Fruit fly (Drosophila melanogaster) whole organism, wandering third instar larva: ENCODE results near the gene EMC3.

Experiments
- Abd-B ChIP-seq: fragments of >200 bp; optimal IDR thresholded peaks from 2 replicates; lab custom pipeline; 2017; ENCODE audit warnings: missing biosample characterization, missing genetic modification characterization
- CG9705 ChIP-seq: fragments of 200-800 bp; sonication (Bioruptor generic); optimal IDR thresholded peaks from 2 replicates; lab custom pipeline; 2018; ENCODE audit warnings: missing biosample characterization, mild to moderate bottlenecking, missing genetic modification characterization
- Dfd ChIP-seq: fragments of >200 bp; optimal IDR thresholded peaks from 2 replicates; lab custom pipeline; 2017; ENCODE audit warnings: missing biosample characterization, missing genetic modification characterization
- Dif ChIP-seq: fragments of 200-275, 200-300 bp; sonication (Bioruptor generic); optimal IDR thresholded peaks from 2 replicates; lab custom pipeline; 2018; ENCODE audit warnings: missing biosample characterization, missing genetic modification characterization; ENCODE audit not compliant: partially characterized antibody
- GATAd ChIP-seq: sonication (Bioruptor generic); optimal IDR thresholded peaks from 2 replicates; lab custom pipeline; 2016; ENCODE audit warnings: missing biosample characterization, missing genetic modification characterization
- HLH106 ChIP-seq: fragments of 200-800 bp; optimal IDR thresholded peaks from 3 replicates; lab custom pipeline; 2019; ENCODE audit warnings: missing biosample characterization, mild to moderate bottlenecking, missing genetic modification characterization, moderate library complexity
- Hr83 ChIP-seq: fragments of 200-300 bp; sonication (Bioruptor generic); optimal IDR thresholded peaks from 2 replicates; lab custom pipeline; 2016; ENCODE audit warnings: missing biosample characterization, mild to moderate bottlenecking, missing genetic modification characterization, moderate library complexity; ENCODE audit not compliant: poor library complexity, severe bottlenecking
- Mio ChIP-seq: sonication (Bioruptor generic); optimal IDR thresholded peaks from 2 replicates; lab custom pipeline; 2016; ENCODE audit warnings: missing biosample characterization, missing genetic modification characterization
- N ChIP-seq: fragments of >200 bp; optimal IDR thresholded peaks from 2 replicates; lab custom pipeline; 2018; ENCODE audit warnings: missing biosample characterization, missing external identifiers, missing genetic modification characterization
- Rel ChIP-seq, 2 experiments: fragments of 200-800 bp; sonication (Bioruptor generic) in 1 of 2; optimal IDR thresholded peaks; 2 replicates in 1 of 2; 3 replicates in 1 of 2; lab custom pipeline; 2016 to 2019; ENCODE audit warnings: mild to moderate bottlenecking in 2 of 2, missing biosample characterization in 2 of 2, missing genetic modification characterization in 2 of 2, moderate library complexity in 1 of 2
- br ChIP-seq: fragments of 200-800 bp; sonication (Bioruptor generic); optimal IDR thresholded peaks from 2 replicates; lab custom pipeline; 2016; ENCODE audit warnings: missing biosample characterization, missing genetic modification characterization
- dl ChIP-seq, 2 experiments: fragments of 175-275, 200-275 bp in 1 of 2; fragments of 200-275 bp in 1 of 2; sonication (Bioruptor generic); optimal IDR thresholded peaks; lab custom pipeline; 2018; ENCODE audit warnings: mild to moderate bottlenecking in 2 of 2, missing biosample characterization in 2 of 2, missing genetic modification characterization in 2 of 2, moderate library complexity in 2 of 2; ENCODE audit not compliant: partially characterized antibody in 2 of 2, insufficient read depth in 1 of 2
- dmrt93B ChIP-seq: fragments of 200-800 bp; sonication (Bioruptor generic); optimal IDR thresholded peaks from 2 replicates; lab custom pipeline; 2018; ENCODE audit warnings: missing biosample characterization, mild to moderate bottlenecking, missing genetic modification characterization
- dsf ChIP-seq: sonication (Bioruptor generic); optimal IDR thresholded peaks from 2 replicates; lab custom pipeline; 2016; ENCODE audit warnings: missing biosample characterization, missing genetic modification characterization, borderline replicate concordance
- ey ChIP-seq: fragments of 200-800 bp; sonication (Bioruptor generic); optimal IDR thresholded peaks from 2 replicates; lab custom pipeline; 2016; ENCODE audit warnings: missing biosample characterization, missing genetic modification characterization
- foxo ChIP-seq, 2 experiments: fragments of 200-800 bp; sonication (Bioruptor generic); optimal IDR thresholded peaks; 2 replicates in 1 of 2; 3 replicates in 1 of 2; lab custom pipeline; 2016 to 2017; ENCODE audit warnings: missing biosample characterization in 2 of 2, missing genetic modification characterization in 2 of 2
- fru ChIP-seq: fragments of 200-800 bp; sonication (Bioruptor generic); optimal IDR thresholded peaks from 3 replicates; lab custom pipeline; 2016; ENCODE audit warnings: missing biosample characterization, mild to moderate bottlenecking, missing genetic modification characterization
- h ChIP-seq: fragments of 200-800 bp; sonication (Bioruptor generic); optimal IDR thresholded peaks from 3 replicates; lab custom pipeline; 2016; ENCODE audit warnings: missing biosample characterization, mild to moderate bottlenecking, missing genetic modification characterization
- psq ChIP-seq: fragments of 200-800 bp; sonication (Bioruptor generic); optimal IDR thresholded peaks from 3 replicates; lab custom pipeline; 2017; ENCODE audit warnings: missing biosample characterization, mild to moderate bottlenecking, missing genetic modification characterization, moderate library complexity
- sv ChIP-seq: fragments of 200-800 bp; sonication (Bioruptor generic); optimal IDR thresholded peaks from 3 replicates; lab custom pipeline; 2016; ENCODE audit warnings: missing biosample characterization, missing genetic modification characterization
- usp ChIP-seq: fragments of >200 bp; optimal IDR thresholded peaks from 2 replicates; lab custom pipeline; 2017; ENCODE audit warnings: missing biosample characterization, missing genetic modification characterization

The EMC3 gene

DNA sequence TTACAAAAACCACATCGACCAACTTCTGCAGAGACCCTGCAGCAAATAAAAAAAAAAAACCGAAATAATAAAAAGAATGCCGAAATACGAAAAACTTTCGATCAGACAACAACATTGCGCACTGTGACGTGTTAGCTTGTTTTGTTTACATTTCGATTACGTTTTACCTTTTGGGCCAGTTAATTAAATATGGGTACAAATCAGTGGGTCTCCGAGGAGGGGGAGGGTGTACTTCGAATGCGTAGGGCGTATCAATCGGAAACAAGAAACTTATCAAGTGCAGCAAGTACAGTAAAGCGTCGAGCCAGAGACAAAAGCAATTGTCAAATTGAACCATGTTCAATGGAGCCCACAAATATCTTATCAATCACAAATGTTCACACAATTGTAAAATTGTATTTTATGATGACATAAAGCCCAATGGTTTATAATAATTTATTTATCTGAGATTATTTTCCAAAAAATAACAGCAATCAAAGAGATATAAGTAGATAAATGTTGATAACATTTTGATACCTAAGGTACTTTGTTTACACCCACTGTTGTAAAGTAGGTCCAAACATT lies 30.6 kb downstream of the EMC3 start, which contains the start of gene Lip1:
Gene Lip1 (minus strand): TSS at position 46 of the 564 bp plus-strand sequence.
- no peak for TF ChIP-seq Abd-B (GFP tag; lab: Kevin White, UChicago)
- TF ChIP-seq dsf (GFP tag; lab: Kevin White, UChicago), result no peak
- TF ChIP-seq Hr83 (GFP tag; lab: Kevin White, UChicago), result no peak
- no peak for TF ChIP-seq Mio (GFP tag; lab: Kevin White, UChicago)
- TF ChIP-seq HLH106 (tag; lab: Kevin White, UChicago), result no peak
- no peak for TF ChIP-seq psq (GFP tag; lab: Kevin White, UChicago)
- no peak for TF ChIP-seq Dif (GFP tag; lab: Kevin White, UChicago)
- TF ChIP-seq usp, result no peak

DNA sequence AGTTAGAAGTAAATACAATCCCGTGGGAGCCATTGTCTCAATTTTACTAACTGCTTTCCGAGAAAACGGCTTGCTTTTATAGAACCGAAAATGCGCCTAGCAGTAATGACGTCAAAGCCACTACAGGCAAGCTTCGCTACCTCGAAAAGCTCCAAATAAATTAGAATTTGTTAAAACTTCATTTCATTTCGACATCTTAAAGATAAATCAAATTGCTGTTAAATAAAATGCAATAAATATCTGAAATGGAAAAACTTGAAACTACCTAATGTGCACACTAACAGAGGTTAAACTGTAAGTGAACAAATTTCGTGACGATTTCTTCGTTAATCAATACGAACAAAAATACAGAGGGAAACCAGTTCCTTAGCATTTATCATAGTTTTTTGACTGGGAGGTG lies 34.2 kb downstream of the EMC3 start, which contains the start of gene CG7300:
Gene CG7300 (minus strand): TSS at position 52 of the 400 bp plus-strand sequence.
- no peak for TF ChIP-seq CG9705 (GFP tag; lab: Kevin White, UChicago)
- peak; percentile 13 for TF ChIP-seq h
- TF ChIP-seq sv (GFP tag; lab: Kevin White, UChicago), result peak; percentile 8
- TF ChIP-seq foxo (GFP tag; optimal IDR thresholded peaks at IDR 0.05; lab: Kevin White, UChicago), result no peak

DNA sequence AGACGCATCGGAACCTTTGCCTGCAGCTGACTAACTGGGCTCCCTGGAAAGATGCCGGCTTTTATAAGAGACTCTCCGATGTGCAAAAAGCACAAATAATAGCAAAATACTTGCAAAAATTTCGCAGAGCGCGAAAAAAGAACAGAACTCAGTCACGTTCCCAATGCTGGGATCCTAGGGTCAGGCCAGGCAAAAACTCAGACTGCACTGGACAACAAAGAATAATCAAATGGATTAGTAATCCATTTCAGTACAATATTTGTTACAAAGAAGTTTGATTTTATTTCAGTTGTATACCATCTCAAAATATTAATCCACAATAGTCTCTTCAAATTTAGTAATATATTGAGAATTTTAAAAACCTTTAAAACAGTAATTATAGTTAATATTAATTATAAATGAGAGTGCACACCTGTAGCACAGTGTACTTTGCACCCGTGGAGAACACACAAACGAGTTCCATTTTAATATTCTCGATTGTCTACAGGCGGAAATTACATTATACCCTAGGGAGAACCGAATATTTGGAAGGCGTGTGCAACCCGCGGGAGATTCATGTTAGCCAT lies 38.1 kb downstream of the EMC3 start, which contains the start of gene CG17108:
Gene CG17108 (minus strand): TSS at position 51 of the 566 bp plus-strand sequence.
- TF ChIP-seq Dfd, result no peak
- TF ChIP-seq dl (GFP tag; optimal IDR thresholded peaks at IDR 0.05; lab: Kevin White, UChicago; ENCODE audit: insufficient read depth in 1 of 2, partially characterized antibody in 2 of 2), result no peak

DNA sequence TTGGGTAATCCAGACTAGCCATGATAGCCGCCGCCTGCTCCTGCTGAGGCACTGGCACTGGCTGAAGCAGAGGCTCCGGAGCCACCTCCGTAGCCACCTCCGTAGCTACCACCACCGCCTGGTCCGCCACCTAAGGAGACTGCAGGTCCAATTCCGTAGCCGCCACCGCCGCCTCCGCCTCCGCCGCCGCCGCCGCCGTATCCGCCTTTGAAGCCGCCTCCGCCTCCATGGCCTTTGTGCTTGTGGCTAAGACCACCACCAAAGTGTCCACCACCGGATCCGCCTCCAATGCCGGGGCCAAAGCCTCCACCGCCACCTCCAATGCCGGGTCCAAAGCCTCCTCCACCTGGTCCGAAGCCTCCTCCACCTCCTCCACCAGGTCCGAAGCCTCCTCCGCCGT lies 39.2 kb downstream of the EMC3 start:
- TF ChIP-seq foxo (GFP tag; optimal IDR thresholded peaks at IDR 0.05; lab: Kevin White, UChicago), result no peak
- no peak for TF ChIP-seq dmrt93B (GFP tag; lab: Kevin White, UChicago)
- no peak for TF ChIP-seq fru
- TF ChIP-seq Mio (GFP tag; lab: Kevin White, UChicago), result no peak
- peak; percentile 56 for TF ChIP-seq Dfd
- TF ChIP-seq usp, result no peak
- TF ChIP-seq, all 38 proteins: peak for 1

DNA sequence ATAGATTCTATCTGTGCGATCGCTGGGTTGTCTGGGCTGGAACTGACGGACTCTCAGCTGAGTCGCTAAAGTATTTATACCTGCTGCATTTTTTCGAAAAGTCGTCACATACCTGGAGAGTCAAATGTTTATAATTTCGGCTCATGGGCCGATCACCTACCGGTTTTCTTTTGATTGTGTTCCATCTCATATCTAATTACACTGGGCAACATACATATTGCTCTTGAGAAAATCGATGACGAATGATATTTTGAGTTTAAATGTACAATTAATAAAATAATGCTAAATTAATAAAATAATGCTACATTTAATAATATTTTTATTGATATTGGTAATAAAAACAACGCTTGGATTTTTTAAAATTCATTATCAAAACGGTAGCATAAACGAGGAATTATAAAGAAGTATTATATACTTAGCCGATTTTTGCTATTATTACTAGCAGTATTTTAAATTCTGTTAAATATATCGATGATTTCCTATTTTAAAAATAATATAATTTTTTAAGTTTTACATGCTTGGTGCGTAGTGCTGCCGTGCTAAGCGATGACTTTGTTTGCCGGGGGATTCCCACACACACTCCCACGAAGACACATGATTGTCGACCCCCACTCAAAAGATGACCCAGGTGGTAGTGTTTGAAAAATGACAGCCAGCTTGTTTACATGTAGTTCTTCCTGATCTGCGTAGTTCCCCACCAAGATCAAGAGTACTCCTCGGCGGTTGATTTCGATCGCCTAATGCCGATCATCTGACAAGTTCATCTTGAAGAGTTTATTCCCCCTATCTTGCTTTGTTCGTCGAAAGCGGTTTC lies 42.8 kb downstream of the EMC3 start, which contains the start of gene CG7294:
Gene CG7294 (minus strand): TSS at position 51 of the 814 bp plus-strand sequence.
- TF ChIP-seq Rel (GFP tag; optimal IDR thresholded peaks at IDR 0.05; lab: Kevin White, UChicago), result no peak
- peak; percentile 84 for TF ChIP-seq Rel (tag; optimal IDR thresholded peaks at IDR 0.05; lab: Kevin White, UChicago)
- TF ChIP-seq GATAd, result no peak
- TF ChIP-seq N (GFP tag; lab: Kevin White, UChicago), result no peak
- TF ChIP-seq, all 38 proteins: peak for 1

DNA sequence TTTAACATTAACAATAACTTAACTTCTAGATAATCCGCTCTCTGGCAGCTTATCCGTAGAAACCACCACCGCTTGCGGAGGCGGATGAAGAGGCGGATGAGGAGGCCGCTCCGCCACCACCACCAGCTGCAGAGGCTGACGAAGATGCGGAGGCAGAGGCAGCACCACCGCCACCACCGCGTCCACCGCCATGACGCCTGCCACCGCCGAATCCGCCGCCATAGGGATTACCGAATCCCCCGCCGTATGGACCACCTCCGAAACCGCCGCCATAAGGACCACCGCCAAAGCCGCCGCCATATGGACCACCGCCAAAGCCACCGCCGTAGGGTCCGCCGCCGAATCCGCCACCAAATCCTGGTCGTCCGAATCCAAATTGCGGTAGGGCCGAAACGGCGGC lies 43.5 kb downstream of the EMC3 start:
- no peak for TF ChIP-seq br (GFP tag; lab: Kevin White, UChicago)

DNA sequence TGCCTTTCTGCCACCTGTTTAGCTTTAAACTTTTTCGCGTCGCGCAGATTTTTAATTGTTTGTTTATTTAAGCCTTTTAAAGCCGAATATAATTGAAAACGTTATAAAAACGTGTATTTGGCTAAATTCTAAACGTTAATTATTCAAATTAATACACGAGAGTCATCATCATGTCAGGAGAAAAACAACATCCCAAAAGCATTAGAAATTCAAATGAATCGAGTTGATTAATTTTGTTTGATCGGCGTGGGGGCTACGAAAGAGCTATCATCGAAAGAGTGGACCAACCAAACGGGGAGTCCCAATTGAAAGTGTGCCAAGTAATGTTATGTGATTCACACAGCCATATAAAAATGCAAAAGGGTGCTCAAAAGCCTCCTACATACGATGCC lies 44.4 kb downstream of the EMC3 start:
- TF ChIP-seq ey (GFP tag; lab: Kevin White, UChicago), result no peak
- no peak for TF ChIP-seq Rel (GFP tag; optimal IDR thresholded peaks at IDR 0.05; lab: Kevin White, UChicago)
- peak; percentile 53 for TF ChIP-seq Rel (tag; optimal IDR thresholded peaks at IDR 0.05; lab: Kevin White, UChicago)
